Fruit fly (Drosophila melanogaster): Measurements from ENCODE around the gene CG33116.

dm6 chr2L:19572496-19573317, 39.4 kb downstream of the CG33116 start:
- TF ChIP-seq CG10147 (GFP tag; optimal IDR thresholded peaks at IDR 0.05) (peak; percentile 57), Hand (GFP tag; optimal IDR thresholded peaks at IDR 0.05) (peak; percentile 54), CG7357 (GFP tag; IDR thresholded peaks at IDR 0.05) (peak; percentile 53), CG3838 (GFP tag; optimal IDR thresholded peaks at IDR 0.05) (no peak), CG16779 (GFP tag; IDR thresholded peaks at IDR 0.05) (no peak), CG10321 (GFP tag; IDR thresholded peaks at IDR 0.05) (no peak), CG6683 (GFP tag; optimal IDR thresholded peaks at IDR 0.05) (peak; percentile 43), jigr1 (GFP tag; IDR thresholded peaks at IDR 0.05) (no peak), CG30403 (GFP tag; optimal IDR thresholded peaks at IDR 0.05) (peak; percentile 69), CG4707 (GFP tag; optimal IDR thresholded peaks at IDR 0.05) (no peak), CG8478 (optimal IDR thresholded peaks at IDR 0.05) (no peak)
